Worm (Caenorhabditis elegans): ENCODE results near the gene idpp-1.

ce11 chrIII:790591-790990 is 50.1 kb downstream of the idpp-1 start:
- TF ChIP-seq aha-1 (tag): no peak
- TF ChIP-seq nhr-11 (tag; optimal IDR thresholded peaks at IDR 0.05): no peak
- TF ChIP-seq jun-1 (tag; optimal IDR thresholded peaks at IDR 0.05): no peak
- no peak for TF ChIP-seq Y105C5A.15 (GFP tag; IDR thresholded peaks at IDR 0.05)
- TF ChIP-seq pha-4 (GFP tag; IDR thresholded peaks at IDR 0.05): no peak
- TF ChIP-seq pha-4 (tag; optimal IDR thresholded peaks at IDR 0.05): no peak
- no peak for TF ChIP-seq nhr-77 (tag; optimal IDR thresholded peaks at IDR 0.05)
- no peak for TF ChIP-seq fkh-10 (GFP tag; optimal IDR thresholded peaks at IDR 0.05)
- TF ChIP-seq nhr-48 (tag; optimal IDR thresholded peaks at IDR 0.05): no peak
- TF ChIP-seq ama-1 (optimal IDR thresholded peaks at IDR 0.05): no peak
- TF ChIP-seq daf-8 (GFP tag; IDR thresholded peaks at IDR 0.05): no peak
